Fruit fly (Drosophila melanogaster): ENCODE results near the gene dpr19.

Gene dpr19

DNA sequence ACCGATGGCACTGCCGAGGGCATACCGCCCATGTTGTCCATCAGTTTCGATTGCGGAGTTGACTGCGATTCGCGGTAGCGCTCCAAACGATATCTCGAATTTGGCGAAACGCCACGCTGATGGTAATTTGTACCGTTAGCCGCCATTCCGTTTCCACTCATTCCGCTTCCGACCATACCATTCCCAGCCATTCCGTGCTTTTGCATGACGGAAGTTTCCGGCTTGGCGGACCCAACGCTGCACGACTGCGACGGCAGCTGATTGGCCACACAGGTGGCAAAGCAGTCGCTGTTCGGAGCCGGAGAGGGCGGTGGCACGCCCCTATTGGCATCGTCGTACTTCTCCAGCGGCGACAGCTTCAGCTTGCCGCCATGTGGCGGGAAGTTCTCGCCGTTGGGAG, 3.7 kb upstream of the dpr19 start (continued):
- TF ChIP-seq CG16815 (GFP tag; optimal IDR thresholded peaks at IDR 0.05), result no peak
- TF ChIP-seq CG13624 (GFP tag; optimal IDR thresholded peaks at IDR 0.05), result no peak
- TF ChIP-seq dysf (GFP tag; IDR thresholded peaks at IDR 0.05), result 0 out of 3 replicates have a peak, but pooled peaks have one; percentile 28
- TF ChIP-seq bsh (GFP tag; optimal IDR thresholded peaks at IDR 0.05), result no peak
- TF ChIP-seq CG3163 (GFP tag; optimal IDR thresholded peaks at IDR 0.05), result no peak
- TF ChIP-seq Opbp (GFP tag; IDR thresholded peaks at IDR 0.05; ENCODE audit: partially characterized antibody), result no peak
- TF ChIP-seq mam (GFP tag; optimal IDR thresholded peaks at IDR 0.05), result no peak
- no peak for TF ChIP-seq CG1792 (GFP tag; optimal IDR thresholded peaks at IDR 0.05)
- TF ChIP-seq chn (GFP tag; optimal IDR thresholded peaks at IDR 0.05), result no peak
- TF ChIP-seq ci (GFP tag; IDR thresholded peaks at IDR 0.05), result 0 out of 3 replicates have a peak, but pooled peaks have one; percentile 33
- peak; percentile 11 for TF ChIP-seq Ets97D (GFP tag; optimal IDR thresholded peaks at IDR 0.05)
- TF ChIP-seq CG14014 (GFP tag; IDR thresholded peaks at IDR 0.05), result no peak
- 0 out of 3 replicates have a peak, but pooled peaks have one; percentile 11 for TF ChIP-seq ase (GFP tag; IDR thresholded peaks at IDR 0.05)
- TF ChIP-seq stc (GFP tag; IDR thresholded peaks at IDR 0.05), result no peak
- 0 out of 3 replicates have a peak, but pooled peaks have one; percentile 32 for TF ChIP-seq Doc3 (GFP tag; IDR thresholded peaks at IDR 0.05; ENCODE audit: partially characterized antibody)
- TF ChIP-seq CG17612 (GFP tag; IDR thresholded peaks at IDR 0.05), result 0 out of 2 replicates have a peak, but pooled peaks have one; percentile 28
- TF ChIP-seq pfk (GFP tag; optimal IDR thresholded peaks at IDR 0.05), result peak; percentile 86
- TF ChIP-seq zen2 (GFP tag; IDR thresholded peaks at IDR 0.05; ENCODE audit: partially characterized antibody), result no peak
- no peak for TF ChIP-seq Ada2b (GFP tag; IDR thresholded peaks at IDR 0.05)
- no peak for TF ChIP-seq mirr (GFP tag; optimal IDR thresholded peaks at IDR 0.05)
- TF ChIP-seq CG1603 (tag; optimal IDR thresholded peaks at IDR 0.05), result peak; percentile 67
- no peak for TF ChIP-seq CG13894 (tag; optimal IDR thresholded peaks at IDR 0.05)
- TF ChIP-seq Med (GFP tag), result no peak
- no peak for TF ChIP-seq en (GFP tag; optimal IDR thresholded peaks at IDR 0.05)
- no peak for TF ChIP-seq Mad (GFP tag; optimal IDR thresholded peaks at IDR 0.05)
- TF ChIP-seq h (optimal IDR thresholded peaks at IDR 0.05), result no peak
- TF ChIP-seq Bgb (GFP tag; IDR thresholded peaks at IDR 0.05; ENCODE audit: partially characterized antibody), result no peak
- TF ChIP-seq CG17829 (tag; optimal IDR thresholded peaks at IDR 0.05), result no peak
- TF ChIP-seq CG30020 (tag; optimal IDR thresholded peaks at IDR 0.05), result peak; percentile 49
- TF ChIP-seq sd (tag; optimal IDR thresholded peaks at IDR 0.05), result no peak
- TF ChIP-seq amos (GFP tag; IDR thresholded peaks at IDR 0.05; ENCODE audit: partially characterized antibody), result no peak
- no peak for TF ChIP-seq nom (GFP tag; optimal IDR thresholded peaks at IDR 0.05)
- TF ChIP-seq da (GFP tag; optimal IDR thresholded peaks at IDR 0.05), result peak; percentile 13
- no peak for TF ChIP-seq Ets65A (GFP tag)
- no peak for TF ChIP-seq emc (GFP tag; optimal IDR thresholded peaks at IDR 0.05)
- TF ChIP-seq Atf6 (GFP tag; IDR thresholded peaks at IDR 0.05), result no peak
- TF ChIP-seq pita (GFP tag; optimal IDR thresholded peaks at IDR 0.05), result no peak

DNA sequence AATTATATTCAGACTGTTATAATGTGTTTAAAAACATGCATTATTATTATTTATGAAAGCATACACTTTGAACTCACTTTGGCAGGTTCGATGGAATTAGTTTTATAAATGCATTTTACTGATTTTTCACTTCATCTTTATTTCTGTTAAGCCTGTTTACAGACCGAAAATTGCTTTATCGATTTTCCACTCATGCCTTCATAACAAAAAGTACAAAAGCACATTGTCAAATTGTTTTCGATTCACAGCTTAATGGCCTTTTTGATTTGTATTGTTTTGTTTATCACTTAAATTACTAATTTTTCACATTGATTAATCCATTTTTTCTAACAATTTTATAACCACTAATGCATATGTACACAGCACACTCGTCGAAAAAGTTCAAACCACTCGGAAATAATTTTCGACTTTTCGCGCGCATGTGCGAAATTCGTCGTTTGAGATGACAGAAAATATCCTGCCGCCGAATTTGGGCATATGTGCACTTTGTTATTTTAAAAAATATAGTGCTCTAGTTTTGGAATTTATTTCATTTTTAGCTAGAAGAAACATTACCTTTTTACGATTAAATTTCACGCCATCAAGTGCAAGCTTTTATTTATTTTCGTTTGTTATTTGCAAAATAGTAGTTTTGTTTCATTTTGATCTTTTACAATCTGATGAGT, 2.2 kb upstream of the dpr19 start, which contains the start of gene rho-5:
rho-5 (minus strand) TSS at position 296 of the 665 bp plus-strand sequence.
- TF ChIP-seq MESR4 (GFP tag; optimal IDR thresholded peaks at IDR 0.05) (peak; percentile 7), ase (GFP tag; IDR thresholded peaks at IDR 0.05) (no peak), CrebB (tag; optimal IDR thresholded peaks at IDR 0.05) (no peak), ewg (GFP tag; optimal IDR thresholded peaks at IDR 0.05) (peak; percentile 97), Sry-δ (GFP tag; optimal IDR thresholded peaks at IDR 0.05) (peak; percentile 40), row (GFP tag; IDR thresholded peaks at IDR 0.05) (peak; percentile 60), slbo (GFP tag; IDR thresholded peaks at IDR 0.05) (peak; percentile 34; the same call in 1 of the 2 replicates), CG11398 (GFP tag; optimal IDR thresholded peaks at IDR 0.05) (no peak), BEAF-32 (GFP tag; optimal IDR thresholded peaks at IDR 0.05) (peak; percentile 8), CG3065 (GFP tag; optimal IDR thresholded peaks at IDR 0.05) (no peak), D19B (GFP tag; optimal IDR thresholded peaks at IDR 0.05) (peak; percentile 65), Ada2b (GFP tag; IDR thresholded peaks at IDR 0.05) (no peak), mam (GFP tag; optimal IDR thresholded peaks at IDR 0.05) (peak; percentile 5), lilli (GFP tag; optimal IDR thresholded peaks at IDR 0.05) (peak; percentile 15), Nf-YC (tag; optimal IDR thresholded peaks at IDR 0.05) (no peak), onecut (GFP tag; IDR thresholded peaks at IDR 0.05) (peak; percentile 93), Rfx (GFP tag; IDR thresholded peaks at IDR 0.05) (peak; percentile 45; the same call in 1 of the 2 replicates), CG2120 (GFP tag; optimal IDR thresholded peaks at IDR 0.05) (peak; percentile 50)
